Fruit fly (Drosophila melanogaster) whole organism, embryonic: ENCODE results near the gene CG31104.

Experiments
- Adf1 ChIP-seq: fragments of 200-800 bp; sonication (Bioruptor generic); IDR thresholded peaks from 2 replicates; pipeline ENCODE4 v1.3.6; 2022; ENCODE audit warnings: missing biosample characterization, missing genetic modification characterization
- Bdp1 ChIP-seq: fragments of 200-800 bp; sonication (Bioruptor generic); optimal IDR thresholded peaks from 3 replicates; lab custom pipeline; 2016; ENCODE audit warnings: missing biosample characterization, missing genetic modification characterization
- CG10267 ChIP-seq: fragments of 200-800 bp; sonication (Bioruptor generic); optimal IDR thresholded peaks from 2 replicates; lab custom pipeline; 2018; ENCODE audit warnings: missing biosample characterization, mild to moderate bottlenecking, missing genetic modification characterization, moderate library complexity
- CG10979 ChIP-seq: fragments of 200-800 bp; sonication (Bioruptor generic); optimal IDR thresholded peaks from 2 replicates; lab custom pipeline; 2018; ENCODE audit warnings: missing biosample characterization, mild to moderate bottlenecking, missing genetic modification characterization, moderate library complexity
- CG13287 ChIP-seq: fragments of 200-800 bp; sonication (Bioruptor generic); IDR thresholded peaks from 2 replicates; pipeline ENCODE4 v1.3.6; 2022; ENCODE audit warnings: missing biosample characterization, missing genetic modification characterization; ENCODE audit not compliant: partially characterized antibody
- CG13624 ChIP-seq: fragments of 200-800 bp; sonication (Bioruptor generic); optimal IDR thresholded peaks from 2 replicates; lab custom pipeline; 2016; ENCODE audit warnings: missing biosample characterization, missing genetic modification characterization
- CG1602 ChIP-seq: fragments of 200-800 bp; sonication (Bioruptor generic); optimal IDR thresholded peaks from 3 replicates; lab custom pipeline; 2016; ENCODE audit warnings: missing biosample characterization, missing genetic modification characterization
- CG16815 ChIP-seq: fragments of 200-800 bp; sonication (Bioruptor generic); optimal IDR thresholded peaks from 3 replicates; lab custom pipeline; 2017; ENCODE audit warnings: missing biosample characterization, mild to moderate bottlenecking, missing genetic modification characterization
- CG2199 ChIP-seq: fragments of 200-800 bp; sonication (Bioruptor generic); IDR thresholded peaks from 3 replicates; pipeline ENCODE4 v1.3.6; 2022; ENCODE audit warnings: missing biosample characterization, missing genetic modification characterization
- CG32772 ChIP-seq: fragments of 200-800 bp; sonication (Bioruptor generic); IDR thresholded peaks from 2 replicates; pipeline ENCODE4 v1.3.6; 2022; ENCODE audit warnings: missing biosample characterization, missing genetic modification characterization
- CG34422 ChIP-seq: fragments of 200-800 bp; sonication (Bioruptor generic); IDR thresholded peaks from 3 replicates; pipeline ENCODE4 v1.3.6; 2022; ENCODE audit warnings: missing biosample characterization, missing genetic modification characterization
- CG3995 ChIP-seq: fragments of 200-800 bp; sonication (Bioruptor generic); optimal IDR thresholded peaks from 3 replicates; lab custom pipeline; 2016; ENCODE audit warnings: missing biosample characterization, missing genetic modification characterization
- CG42726 ChIP-seq: fragments of 200-800 bp; sonication (Bioruptor generic); IDR thresholded peaks from 2 replicates; pipeline ENCODE4 v1.3.6; 2022; ENCODE audit warnings: missing biosample characterization, missing genetic modification characterization; ENCODE audit not compliant: partially characterized antibody
- CG4617 ChIP-seq: fragments of 200-800 bp; sonication (Bioruptor generic); optimal IDR thresholded peaks from 3 replicates; lab custom pipeline; 2016; ENCODE audit warnings: missing biosample characterization, missing genetic modification characterization, borderline replicate concordance
- CG4707 ChIP-seq: fragments of 200-800 bp; sonication (Bioruptor generic); optimal IDR thresholded peaks from 2 replicates; lab custom pipeline; 2018; ENCODE audit warnings: missing biosample characterization, mild to moderate bottlenecking, missing genetic modification characterization, moderate library complexity
- CG4854 ChIP-seq: fragments of 200-800 bp; sonication (Bioruptor generic); optimal IDR thresholded peaks from 2 replicates; lab custom pipeline; 2016; ENCODE audit warnings: missing biosample characterization, missing genetic modification characterization, inconsistent platforms
- CG6683 ChIP-seq: fragments of 200-800 bp; sonication (Bioruptor generic); optimal IDR thresholded peaks from 2 replicates; lab custom pipeline; 2017; ENCODE audit warnings: missing biosample characterization, mild to moderate bottlenecking, missing genetic modification characterization, missing genetic modification reagents
- CG6689 ChIP-seq: fragments of 200-800 bp; sonication (Bioruptor generic); IDR thresholded peaks from 2 replicates; pipeline ENCODE4 v1.3.6; 2022; ENCODE audit warnings: missing biosample characterization, missing genetic modification characterization
- CG7786 ChIP-seq: fragments of 200-800 bp; sonication (Bioruptor generic); optimal IDR thresholded peaks from 2 replicates; lab custom pipeline; 2016; ENCODE audit warnings: missing biosample characterization, missing genetic modification characterization
- CrebB ChIP-seq: fragments of 200-800 bp; sonication (Bioruptor generic); optimal IDR thresholded peaks from 3 replicates; lab custom pipeline; 2018; ENCODE audit warnings: missing biosample characterization, mild to moderate bottlenecking, missing genetic modification characterization
- D19A ChIP-seq: fragments of 200-800 bp; optimal IDR thresholded peaks from 3 replicates; lab custom pipeline; 2019; ENCODE audit warnings: missing biosample characterization, mild to moderate bottlenecking, missing genetic modification characterization, moderate library complexity
- Deaf1 ChIP-seq: fragments of 200-800 bp; optimal IDR thresholded peaks from 3 replicates; lab custom pipeline; 2019; ENCODE audit warnings: missing biosample characterization, mild to moderate bottlenecking, missing genetic modification characterization, moderate library complexity
- Drgx ChIP-seq: fragments of 200-800 bp; sonication (Bioruptor generic); IDR thresholded peaks from 2 replicates; pipeline ENCODE4 v1.3.6; 2022; ENCODE audit warnings: missing biosample characterization, missing genetic modification characterization
- Eip74EF ChIP-seq, 2 experiments: fragments of 200-800 bp in 1 of 2; fragments of >200 bp in 1 of 2; sonication (Bioruptor generic) in 1 of 2; optimal IDR thresholded peaks; 2 replicates each; lab custom pipeline; 2017 to 2019; ENCODE audit warnings: missing biosample characterization in 2 of 2, missing genetic modification characterization in 2 of 2, mild to moderate bottlenecking in 1 of 2, moderate library complexity in 1 of 2
- Ets97D ChIP-seq: fragments of 200-800 bp; sonication (Bioruptor generic); optimal IDR thresholded peaks from 3 replicates; lab custom pipeline; 2016; ENCODE audit warnings: missing biosample characterization, missing genetic modification characterization
- HmgD ChIP-seq: fragments of 200-800 bp; sonication (Bioruptor generic); optimal IDR thresholded peaks from 3 replicates; lab custom pipeline; 2016; ENCODE audit warnings: missing biosample characterization, missing genetic modification characterization
- Hmr ChIP-seq: fragments of 200-800 bp; sonication (Bioruptor generic); optimal IDR thresholded peaks from 3 replicates; lab custom pipeline; 2017; ENCODE audit warnings: mild to moderate bottlenecking, missing biosample characterization, missing genetic modification reagents, missing genetic modification characterization
- Lpt ChIP-seq: fragments of >200 bp; optimal IDR thresholded peaks from 2 replicates; lab custom pipeline; 2018; ENCODE audit warnings: missing biosample characterization, missing genetic modification characterization
- Max ChIP-seq: fragments of 200-800 bp; sonication (Bioruptor generic); optimal IDR thresholded peaks from 2 replicates; lab custom pipeline; 2016; ENCODE audit warnings: missing biosample characterization, mild to moderate bottlenecking, missing genetic modification characterization
- Mrtf ChIP-seq: fragments of 200-800 bp; sonication (Bioruptor generic); IDR thresholded peaks from 3 replicates; pipeline ENCODE4 v1.3.6; 2022; ENCODE audit warnings: missing biosample characterization, missing genetic modification characterization
- Neu2 ChIP-seq: fragments of 200-800 bp; sonication (Bioruptor generic); optimal IDR thresholded peaks from 3 replicates; lab custom pipeline; 2016; ENCODE audit warnings: missing biosample characterization, missing genetic modification characterization, borderline replicate concordance
- Nf-YB ChIP-seq: fragments of 200-800 bp; sonication (Bioruptor generic); optimal IDR thresholded peaks from 3 replicates; lab custom pipeline; 2019; ENCODE audit warnings: missing biosample characterization, mild to moderate bottlenecking, missing genetic modification characterization, moderate library complexity
- Opbp ChIP-seq: fragments of 200-800 bp; sonication (Bioruptor generic); IDR thresholded peaks from 3 replicates; pipeline ENCODE4 v1.3.6; 2022; ENCODE audit warnings: missing biosample characterization, missing genetic modification characterization; ENCODE audit not compliant: partially characterized antibody
- Taf1 ChIP-seq: fragments of 200-800 bp; sonication (Bioruptor generic); IDR thresholded peaks from 2 replicates; pipeline ENCODE4 v1.3.6; 2022; ENCODE audit warnings: missing biosample characterization, missing genetic modification characterization
- Xbp1 ChIP-seq: fragments of 200-800 bp; sonication (Bioruptor generic); optimal IDR thresholded peaks from 3 replicates; lab custom pipeline; 2016; ENCODE audit warnings: missing biosample characterization, mild to moderate bottlenecking, missing genetic modification characterization
- ac ChIP-seq: fragments of 200-800 bp; sonication (Bioruptor generic); optimal IDR thresholded peaks from 3 replicates; lab custom pipeline; 2017; ENCODE audit warnings: missing biosample characterization, mild to moderate bottlenecking, missing genetic modification characterization
- bsh ChIP-seq, 2 experiments: fragments of 200-800 bp; sonication (Bioruptor generic); optimal IDR thresholded peaks; 2 replicates each; lab custom pipeline; 2017 to 2018; ENCODE audit warnings: mild to moderate bottlenecking in 2 of 2, missing biosample characterization in 2 of 2, missing genetic modification characterization in 2 of 2, moderate library complexity in 1 of 2
- btn ChIP-seq: fragments of 200-800 bp; sonication (Bioruptor generic); optimal IDR thresholded peaks from 2 replicates; lab custom pipeline; 2016; ENCODE audit warnings: missing biosample characterization, missing genetic modification characterization
- chn ChIP-seq: fragments of 200-800 bp; sonication (Bioruptor generic); optimal IDR thresholded peaks from 2 replicates; lab custom pipeline; 2016; ENCODE audit warnings: missing biosample characterization, missing genetic modification characterization
- crp ChIP-seq, 2 experiments: fragments of 200-800 bp; sonication (Bioruptor generic); optimal IDR thresholded peaks; 2 replicates in 1 of 2; 3 replicates in 1 of 2; lab custom pipeline; 2017; ENCODE audit warnings: missing biosample characterization in 2 of 2, missing genetic modification characterization in 2 of 2, mild to moderate bottlenecking in 1 of 2, moderate library complexity in 1 of 2
- dati ChIP-seq: fragments of 200-800 bp; sonication (Bioruptor generic); IDR thresholded peaks from 2 replicates; pipeline ENCODE4 v1.3.6; 2022; ENCODE audit warnings: missing biosample characterization, missing genetic modification characterization
- dpn ChIP-seq, 2 experiments: fragments of 200-800 bp; sonication (Bioruptor generic); optimal IDR thresholded peaks; 3 replicates each; lab custom pipeline; 2016; ENCODE audit warnings: missing biosample characterization in 2 of 2, missing genetic modification characterization in 2 of 2
- eve ChIP-seq, 2 experiments: fragments of >200 bp; optimal IDR thresholded peaks; 2 replicates each; lab custom pipeline; 2017; ENCODE audit warnings: missing biosample characterization in 2 of 2, missing genetic modification characterization in 2 of 2
- exex ChIP-seq: fragments of 200-800 bp; sonication (Bioruptor generic); optimal IDR thresholded peaks from 4 replicates; lab custom pipeline; 2018; ENCODE audit warnings: missing biosample characterization, mild to moderate bottlenecking, missing genetic modification characterization, moderate library complexity
- fd96Cb ChIP-seq: fragments of 200-800 bp; sonication (Bioruptor generic); optimal IDR thresholded peaks from 2 replicates; lab custom pipeline; 2018; ENCODE audit warnings: missing biosample characterization, mild to moderate bottlenecking, missing genetic modification characterization, moderate library complexity
- gsb-n ChIP-seq: fragments of 200-800 bp; sonication (Bioruptor generic); optimal IDR thresholded peaks from 3 replicates; lab custom pipeline; 2018; ENCODE audit warnings: missing biosample characterization, mild to moderate bottlenecking, missing genetic modification characterization
- h ChIP-seq: fragments of >200 bp; optimal IDR thresholded peaks from 2 replicates; lab custom pipeline; 2017
- pnt ChIP-seq: fragments of 200-800 bp; sonication (Bioruptor generic); optimal IDR thresholded peaks from 3 replicates; lab custom pipeline; 2016; ENCODE audit warnings: missing biosample characterization, missing genetic modification characterization
- ranshi ChIP-seq: fragments of 200-800 bp; sonication (Bioruptor generic); IDR thresholded peaks from 2 replicates; pipeline ENCODE4 v1.3.6; 2022; ENCODE audit warnings: missing biosample characterization, missing genetic modification characterization
- ttk ChIP-seq: fragments of 200-800 bp; sonication (Bioruptor generic); IDR thresholded peaks from 2 replicates; pipeline ENCODE4 v2.1.2; 2022; ENCODE audit warnings: missing biosample characterization, missing genetic modification characterization

Gene CG31104

dm6 chr3R:25265589-25266201, 19.6 kb upstream of the CG31104 start, which contains the start of the genes GlnRS and RIOK2 (continued):
- no peak for TF ChIP-seq btn (GFP tag; lab: Kevin White, UChicago)
- TF ChIP-seq D19A (tag; lab: Kevin White, UChicago), result no peak
- no peak for TF ChIP-seq exex
- no peak for TF ChIP-seq CG4707 (GFP tag; lab: Kevin White, UChicago)
- no peak for TF ChIP-seq Deaf1 (tag; lab: Kevin White, UChicago)
- peak in 1 of 2 experiments; percentile 63 for TF ChIP-seq crp (GFP tag; optimal IDR thresholded peaks at IDR 0.05; lab: Kevin White, UChicago)
- TF ChIP-seq HmgD, result peak; percentile 50
- TF ChIP-seq CG42726 (GFP tag; lab: Robert Waterston, UW), result peak; percentile 91
- peak in 1 of 2 experiments; percentile 59 for TF ChIP-seq Eip74EF (GFP tag; optimal IDR thresholded peaks at IDR 0.05; lab: Kevin White, UChicago)
- no peak for TF ChIP-seq Bdp1 (GFP tag; lab: Kevin White, UChicago)
- TF ChIP-seq CG10979 (tag; lab: Kevin White, UChicago), result peak; percentile 1
- no peak for TF ChIP-seq chn
- TF ChIP-seq gsb-n (tag; lab: Kevin White, UChicago), result no peak
- no peak for TF ChIP-seq ranshi (GFP tag; lab: Robert Waterston, UW)
- TF ChIP-seq h (lab: Kevin White, UChicago), result no peak
- TF ChIP-seq CG6689 (GFP tag; lab: Robert Waterston, UW), result no peak
- TF ChIP-seq CG34422 (GFP tag; lab: Robert Waterston, UW), result peak; percentile 85; the same call in 2 of the 3 replicates
- no peak for TF ChIP-seq ttk
- peak; percentile 62 for TF ChIP-seq CG10267
- TF ChIP-seq Xbp1 (GFP tag; lab: Kevin White, UChicago), result peak; percentile 20
- TF ChIP-seq Opbp, result peak; percentile 97
- no peak for TF ChIP-seq fd96Cb (tag; lab: Kevin White, UChicago)
- no peak for TF ChIP-seq CG2199 (GFP tag; lab: Robert Waterston, UW)
- peak; percentile 50 for TF ChIP-seq CG3995 (GFP tag; lab: Kevin White, UChicago)
- no peak for TF ChIP-seq CG4854
- no peak for TF ChIP-seq Adf1 (GFP tag; lab: Robert Waterston, UW)
- no peak for TF ChIP-seq eve (GFP tag; optimal IDR thresholded peaks at IDR 0.05; lab: Kevin White, UChicago)
- no peak for TF ChIP-seq Drgx (GFP tag; lab: Robert Waterston, UW)
- no peak for TF ChIP-seq pnt (GFP tag; lab: Kevin White, UChicago)
- TF ChIP-seq Nf-YB (GFP tag; lab: Kevin White, UChicago), result no peak
- no peak for TF ChIP-seq dati (GFP tag; lab: Robert Waterston, UW)
- no peak for TF ChIP-seq bsh (GFP tag; optimal IDR thresholded peaks at IDR 0.05; lab: Kevin White, UChicago)
- peak; percentile 99 for TF ChIP-seq CG13287 (GFP tag; lab: Robert Waterston, UW)
- TF ChIP-seq CrebB (tag; lab: Kevin White, UChicago), result peak; percentile 11
- TF ChIP-seq CG13624, result peak; percentile 75
- no peak for TF ChIP-seq CG1602 (GFP tag; lab: Kevin White, UChicago)
- peak; percentile 94 for TF ChIP-seq CG4617 (GFP tag; lab: Kevin White, UChicago)
- peak; percentile 10 for TF ChIP-seq CG7786 (GFP tag; lab: Kevin White, UChicago)
- no peak for TF ChIP-seq ac (GFP tag; lab: Kevin White, UChicago)
- peak; percentile 85 for TF ChIP-seq Ets97D
- no peak for TF ChIP-seq Mrtf (GFP tag; lab: Robert Waterston, UW)
- no peak for TF ChIP-seq Lpt (GFP tag; lab: Kevin White, UChicago)
- no peak for TF ChIP-seq Hmr
- no peak for TF ChIP-seq CG32772 (GFP tag; lab: Robert Waterston, UW)
- peak; percentile 10 for TF ChIP-seq Neu2
- TF ChIP-seq CG16815 (GFP tag; lab: Kevin White, UChicago), result no peak
- TF ChIP-seq dpn (GFP tag; optimal IDR thresholded peaks at IDR 0.05; lab: Kevin White, UChicago), result peak in 1 of 2 experiments; percentile 18
- no peak for TF ChIP-seq Taf1 (GFP tag; lab: Robert Waterston, UW)
- peak; percentile 97 for TF ChIP-seq Max (GFP tag; lab: Kevin White, UChicago)
- no peak for TF ChIP-seq CG6683 (GFP tag; lab: Kevin White, UChicago)
